Worm (Caenorhabditis elegans) whole organism, L1 larva: ENCODE data around the gene R10E11.9.

Experiments
- C04F5.9 ChIP-seq: sonication (generic microtip); optimal IDR thresholded peaks from 2 replicates; lab custom pipeline; 2016; ENCODE audit warnings: missing genetic modification characterization, missing compliant biosample characterization
- C34B4.2 ChIP-seq: sonication (generic microtip); optimal IDR thresholded peaks from 2 replicates; lab custom pipeline; 2017; ENCODE audit warnings: mild to moderate bottlenecking, missing genetic modification characterization, missing compliant biosample characterization
- F16B12.6 ChIP-seq: fragments of 150-350 bp; optimal IDR thresholded peaks from 2 replicates; lab custom pipeline; 2014; ENCODE audit warnings: missing biosample characterization, missing genetic modification characterization
- aly-2 ChIP-seq: fragments of 150-350 bp; optimal IDR thresholded peaks from 2 replicates; lab custom pipeline; 2014; ENCODE audit warnings: missing biosample characterization, missing genetic modification characterization
- blmp-1 ChIP-seq: fragments of 150-350 bp; optimal IDR thresholded peaks from 2 replicates; lab custom pipeline; 2014; ENCODE audit warnings: missing biosample characterization, missing genetic modification characterization
- ceh-63 ChIP-seq: fragments of 200-800 bp; sonication (Bioruptor generic); optimal IDR thresholded peaks from 2 replicates; lab custom pipeline; 2018; ENCODE audit warnings: mild to moderate bottlenecking, missing genetic modification characterization, missing compliant biosample characterization
- ceh-8 ChIP-seq: fragments of 200-800 bp; sonication (Bioruptor generic); optimal IDR thresholded peaks from 2 replicates; lab custom pipeline; 2018; ENCODE audit warnings: mild to moderate bottlenecking, missing genetic modification characterization, moderate library complexity, missing compliant biosample characterization
- dsc-1 ChIP-seq: sonication (generic microtip); optimal IDR thresholded peaks from 2 replicates; lab custom pipeline; 2016; ENCODE audit warnings: mild to moderate bottlenecking, missing genetic modification characterization, missing compliant biosample characterization
- efl-3 ChIP-seq: fragments of 200-800 bp; sonication (Bioruptor generic); optimal IDR thresholded peaks from 2 replicates; lab custom pipeline; 2018; ENCODE audit warnings: mild to moderate bottlenecking, missing genetic modification characterization, missing compliant biosample characterization
- elt-3 ChIP-seq, 6 experiments: fragments of 150-350 bp in 1 of 6; sonication (generic microtip); optimal IDR thresholded peaks; 2 replicates each; lab custom pipeline; 2017 to 2018; ENCODE audit warnings: missing biosample characterization in 6 of 6, missing genetic modification characterization in 6 of 6, inconsistent platforms in 1 of 6
- fkh-4 ChIP-seq: sonication (generic microtip); optimal IDR thresholded peaks from 2 replicates; lab custom pipeline; 2016; ENCODE audit warnings: missing compliant biosample characterization, missing genetic modification characterization, borderline replicate concordance
- hlh-17 ChIP-seq: fragments of 200-800 bp; sonication (Bioruptor generic); optimal IDR thresholded peaks from 2 replicates; lab custom pipeline; 2018; ENCODE audit warnings: missing genetic modification characterization, mild to moderate bottlenecking, missing compliant biosample characterization, moderate library complexity, borderline replicate concordance
- hlh-4 ChIP-seq: sonication (generic microtip); optimal IDR thresholded peaks from 2 replicates; lab custom pipeline; 2016; ENCODE audit warnings: mild to moderate bottlenecking, missing genetic modification characterization, missing compliant biosample characterization
- isw-1 ChIP-seq: fragments of 200-800 bp; sonication (Bioruptor generic); IDR thresholded peaks from 2 replicates; pipeline ENCODE4 v1.3.6; 2022; ENCODE audit warnings: missing genetic modification characterization, missing compliant biosample characterization
- lin-39 ChIP-seq: fragments of 150-350 bp; optimal IDR thresholded peaks from 2 replicates; lab custom pipeline; 2014; ENCODE audit warnings: missing biosample characterization, missing genetic modification reagents, missing genetic modification characterization
- mef-2 ChIP-seq: fragments of 150-350 bp; optimal IDR thresholded peaks from 2 replicates; lab custom pipeline; 2014; ENCODE audit warnings: missing biosample characterization, missing genetic modification characterization
- mep-1 ChIP-seq: fragments of 150-350 bp; optimal IDR thresholded peaks from 2 replicates; lab custom pipeline; 2014; ENCODE audit warnings: missing biosample characterization, missing genetic modification characterization
- nhr-12 ChIP-seq: sonication (generic microtip); optimal IDR thresholded peaks from 2 replicates; lab custom pipeline; 2017; ENCODE audit warnings: missing biosample characterization, missing genetic modification characterization
- nhr-19 ChIP-seq: fragments of 200-800 bp; sonication (Bioruptor generic); conservative IDR thresholded peaks from 2 replicates; pipeline ENCODE4 v1.3.6; 2022; ENCODE audit warnings: missing genetic modification characterization, missing compliant biosample characterization
- nhr-237 ChIP-seq: fragments of 150-350 bp; optimal IDR thresholded peaks from 2 replicates; lab custom pipeline; 2014; ENCODE audit warnings: missing biosample characterization, missing genetic modification characterization
- nhr-28 ChIP-seq: fragments of 150-350 bp; optimal IDR thresholded peaks from 2 replicates; lab custom pipeline; 2014; ENCODE audit warnings: missing biosample characterization, missing genetic modification characterization
- nhr-71 ChIP-seq: sonication (generic microtip); optimal IDR thresholded peaks from 2 replicates; lab custom pipeline; 2016; ENCODE audit warnings: mild to moderate bottlenecking, missing genetic modification characterization, moderate library complexity, missing compliant biosample characterization
- nhr-76 ChIP-seq: sonication (generic microtip); optimal IDR thresholded peaks from 2 replicates; lab custom pipeline; 2017; ENCODE audit warnings: missing biosample characterization, missing genetic modification characterization
- nhr-84 ChIP-seq: sonication (generic microtip); optimal IDR thresholded peaks from 2 replicates; lab custom pipeline; 2017; ENCODE audit warnings: missing biosample characterization, missing genetic modification characterization
- nhr-85 ChIP-seq: sonication (generic microtip); peaks from one replicate; lab custom pipeline; 2016; ENCODE audit warnings: missing genetic modification characterization, inconsistent platforms, missing compliant biosample characterization
- nhr-90 ChIP-seq: sonication (generic microtip); optimal IDR thresholded peaks from 2 replicates; lab custom pipeline; 2016; ENCODE audit warnings: mild to moderate bottlenecking, missing genetic modification characterization, missing compliant biosample characterization; ENCODE audit not compliant: poor library complexity
- pag-3 ChIP-seq: sonication (generic microtip); optimal IDR thresholded peaks from 2 replicates; lab custom pipeline; 2017; ENCODE audit warnings: missing genetic modification characterization, mild to moderate bottlenecking, missing compliant biosample characterization, antibody characterized with exemption, borderline replicate concordance; ENCODE audit not compliant: insufficient read depth
- rnt-1 ChIP-seq: sonication (generic microtip); optimal IDR thresholded peaks from 2 replicates; lab custom pipeline; 2016; ENCODE audit warnings: mild to moderate bottlenecking, missing genetic modification characterization, moderate library complexity, missing compliant biosample characterization
- snu-23 ChIP-seq: sonication (generic microtip); optimal IDR thresholded peaks from 2 replicates; lab custom pipeline; 2016; ENCODE audit warnings: missing genetic modification characterization, missing compliant biosample characterization
- unc-30 ChIP-seq: sonication (generic microtip); optimal IDR thresholded peaks from 2 replicates; lab custom pipeline; 2017; ENCODE audit warnings: missing biosample characterization, missing genetic modification characterization
- unc-86 ChIP-seq: sonication (generic microtip); optimal IDR thresholded peaks from 2 replicates; lab custom pipeline; 2016; ENCODE audit warnings: missing genetic modification characterization, missing compliant biosample characterization
- zag-1 ChIP-seq: fragments of 150-350 bp; optimal IDR thresholded peaks from 2 replicates; lab custom pipeline; 2014; ENCODE audit warnings: missing biosample characterization, missing genetic modification characterization
- zip-4 ChIP-seq: fragments of 200-800 bp; sonication (Bioruptor generic); optimal IDR thresholded peaks from 2 replicates; lab custom pipeline; 2018; ENCODE audit warnings: mild to moderate bottlenecking, missing genetic modification characterization, moderate library complexity, missing compliant biosample characterization
- ztf-11 ChIP-seq, 2 experiments: sonication (generic microtip); optimal IDR thresholded peaks; 2 replicates each; lab custom pipeline; 2016 to 2017; ENCODE audit warnings: missing genetic modification characterization in 2 of 2, missing biosample characterization in 1 of 2, missing compliant biosample characterization in 1 of 2
- ztf-4 ChIP-seq: fragments of 150-350 bp; optimal IDR thresholded peaks from 2 replicates; lab custom pipeline; 2014; ENCODE audit warnings: missing biosample characterization, missing genetic modification characterization

Gene R10E11.9

DNA sequence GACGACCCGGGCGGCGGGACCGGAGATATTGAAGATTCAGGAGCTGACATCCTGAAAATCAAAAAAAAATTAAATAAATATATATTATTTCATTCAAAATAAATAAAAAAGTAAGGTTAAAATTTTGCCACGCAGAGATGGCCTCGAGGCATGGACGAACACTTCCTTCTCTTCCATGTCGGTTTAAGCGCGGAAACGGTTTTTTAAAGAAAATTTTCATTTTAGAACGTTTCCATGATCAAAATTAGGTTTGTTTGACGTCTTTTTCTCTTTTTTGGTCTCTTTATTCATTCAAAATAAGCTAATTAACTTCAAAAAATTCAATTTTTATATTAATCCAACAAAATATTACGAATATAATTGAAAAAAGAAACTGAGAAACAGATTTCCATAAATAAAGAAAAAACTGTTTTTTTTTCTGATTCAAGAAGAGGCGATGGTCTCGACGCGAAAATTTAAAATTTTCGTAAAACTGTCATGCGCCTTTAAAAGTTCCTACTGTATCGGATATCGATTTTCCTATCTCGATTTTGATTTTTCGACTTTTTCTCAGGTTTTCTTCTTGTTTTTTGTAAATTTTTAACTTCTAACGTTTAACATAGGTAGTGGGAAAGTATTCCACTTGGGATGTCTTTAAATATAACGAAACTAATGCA lies 31.2 kb downstream of the R10E11.9 start, which contains the start of gene gcc-2:
Gene gcc-2, minus strand, starts transcription at position 51 of the 656 bp plus-strand sequence.
- no peak for TF ChIP-seq nhr-90

DNA sequence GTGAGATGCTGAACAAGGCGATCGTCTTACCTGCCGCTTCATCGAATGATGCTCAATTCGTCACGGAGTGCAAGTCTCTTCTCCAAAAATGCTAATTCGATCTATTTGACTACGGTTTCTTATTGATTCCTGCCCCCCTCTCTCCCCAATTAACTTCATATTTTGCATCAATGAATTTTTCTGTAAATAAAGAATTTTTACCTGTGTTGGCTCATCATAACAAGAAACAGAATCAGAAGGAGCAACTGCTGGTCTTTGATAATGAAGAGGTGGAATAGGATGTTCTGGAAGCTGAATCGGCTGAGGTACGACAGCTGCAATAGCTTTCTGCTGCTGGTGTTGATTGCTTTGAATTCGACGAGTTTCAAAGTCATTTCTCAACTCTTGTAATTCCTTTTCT lies 33.3 kb downstream of the R10E11.9 start:
- TF ChIP-seq nhr-90 (no peak), F16B12.6 (tag; lab: Kevin White, UChicago) (no peak), C34B4.2 (tag; lab: Kevin White, UChicago) (no peak), fkh-4 (no peak), ztf-4 (tag; lab: Kevin White, UChicago) (no peak), nhr-19 (no peak), ceh-8 (GFP tag; lab: Kevin White, UChicago) (no peak), aly-2 (tag; lab: Kevin White, UChicago) (no peak), nhr-237 (tag; lab: Kevin White, UChicago) (no peak), lin-39 (tag; lab: Kevin White, UChicago) (no peak), nhr-12 (tag; lab: Kevin White, UChicago) (no peak), efl-3 (GFP tag; lab: Kevin White, UChicago) (no peak), nhr-28 (tag; lab: Kevin White, UChicago) (no peak), blmp-1 (tag; lab: Kevin White, UChicago) (no peak), C04F5.9 (tag; lab: Kevin White, UChicago) (no peak), nhr-71 (tag; lab: Kevin White, UChicago) (no peak), mep-1 (tag; lab: Kevin White, UChicago) (no peak), elt-3 (tag; optimal IDR thresholded peaks at IDR 0.05; lab: Kevin White, UChicago) (no peak), nhr-85 (tag; lab: Kevin White, UChicago) (no peak)
- TF ChIP-seq, all 84 proteins: peak for 0

DNA sequence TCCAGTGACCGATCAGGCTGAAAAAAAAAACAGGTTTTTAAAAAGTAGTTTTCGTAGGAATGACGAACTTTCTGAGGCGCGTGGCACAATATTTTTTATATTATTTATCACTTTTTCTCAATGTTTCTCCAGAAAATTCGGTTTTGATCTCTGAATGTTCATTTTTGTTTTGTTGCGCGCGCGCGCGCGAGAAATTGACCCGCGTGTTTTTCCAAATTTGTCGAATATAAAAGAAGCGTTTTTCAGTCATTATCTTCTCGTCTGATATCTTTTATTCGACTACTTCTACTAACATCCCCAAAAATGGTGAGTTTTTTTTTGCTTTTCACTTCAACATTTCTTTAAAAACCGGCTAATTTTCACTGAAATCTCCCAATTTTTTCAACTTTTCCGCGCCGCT lies 34.6 kb downstream of the R10E11.9 start, which contains the start of gene rmd-1:
Gene rmd-1, plus strand, starts transcription at position 247 of the 400 bp plus-strand sequence.
- no peak for TF ChIP-seq isw-1 (GFP tag; lab: Robert Waterston, UW)
- TF ChIP-seq dsc-1 (tag; lab: Kevin White, UChicago), result no peak
- TF ChIP-seq unc-86 (tag; lab: Kevin White, UChicago), result no peak
- TF ChIP-seq aly-2 (tag; lab: Kevin White, UChicago), result no peak
- TF ChIP-seq unc-30 (tag; lab: Kevin White, UChicago), result no peak
- TF ChIP-seq hlh-4, result no peak
- no peak for TF ChIP-seq nhr-237 (tag; lab: Kevin White, UChicago)
- no peak for TF ChIP-seq ceh-63 (GFP tag; lab: Kevin White, UChicago)
- TF ChIP-seq, all 84 proteins: peak for 0

DNA sequence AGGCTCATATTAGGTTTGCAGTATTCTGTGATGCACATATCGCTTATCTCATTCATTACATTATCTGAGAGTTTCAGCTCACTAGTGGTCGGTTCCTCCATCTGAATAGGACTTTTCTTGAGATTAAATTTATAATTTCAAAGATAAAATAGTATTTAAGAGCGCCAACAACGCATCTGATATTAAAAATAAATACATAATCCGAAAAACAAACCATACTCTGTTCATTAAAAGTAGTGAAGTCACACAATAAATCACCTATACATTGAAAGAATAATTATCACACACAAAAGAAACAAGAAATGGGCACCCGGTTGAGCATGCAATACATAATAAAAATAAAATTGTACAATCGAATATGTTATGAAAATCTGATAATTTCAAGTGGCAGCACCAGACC lies 36.0 kb downstream of the R10E11.9 start, which contains the start of gene vps-53:
Gene vps-53, minus strand, starts transcription at position 101 of the 400 bp plus-strand sequence.
- no peak for TF ChIP-seq snu-23
- no peak for TF ChIP-seq hlh-17 (GFP tag; lab: Kevin White, UChicago)
- TF ChIP-seq mef-2 (tag; lab: Kevin White, UChicago), result no peak
- TF ChIP-seq nhr-84 (tag; lab: Kevin White, UChicago), result no peak
- TF ChIP-seq unc-86 (tag; lab: Kevin White, UChicago), result no peak
- no peak for TF ChIP-seq nhr-76 (tag; lab: Kevin White, UChicago)
- TF ChIP-seq zip-4 (GFP tag; lab: Kevin White, UChicago), result no peak
- TF ChIP-seq pag-3 (tag; lab: Kevin White, UChicago), result no peak
- no peak for TF ChIP-seq C04F5.9 (tag; lab: Kevin White, UChicago)
- TF ChIP-seq zag-1 (tag; lab: Kevin White, UChicago), result no peak
- TF ChIP-seq blmp-1 (tag; lab: Kevin White, UChicago), result no peak
- no peak for TF ChIP-seq rnt-1 (tag; lab: Kevin White, UChicago)
- TF ChIP-seq nhr-90, result no peak
- no peak for TF ChIP-seq ztf-11 (tag; optimal IDR thresholded peaks at IDR 0.05; lab: Kevin White, UChicago)
- TF ChIP-seq, all 84 proteins: peak for 0
